Comparison of ENCODE assay signal across 3 fruit fly cellular contexts in genomic region chr3L:9836524-9837047, dm6.
A peak's percentile ranks its signal among the peaks of the same experiment; 100 is the strongest.
TF ChIP-seq lines count a peak whose summit lies in the region.

Gene I-2, minus strand, starts transcription at chr3L:9836805.

- peak; percentile 62 for TF ChIP-seq CTCF in whole organism, embryonic (GFP tag; optimal IDR thresholded peaks at IDR 0.05; lab: Kevin White, UChicago)

TF ChIP-seq in whole organism, adult, 20 proteins besides CTCF, POLR2A, EP300 and RAD21:
- TF ChIP-seq cnc (optimal IDR thresholded peaks at IDR 0.05; lab: Kevin White, UChicago): no peak
- TF ChIP-seq CG11617 (GFP tag; optimal IDR thresholded peaks at IDR 0.05; lab: Kevin White, UChicago): peak; percentile 36
- TF ChIP-seq CG7101 (tag; optimal IDR thresholded peaks at IDR 0.05; lab: Kevin White, UChicago): no peak
- TF ChIP-seq pad (GFP tag; optimal IDR thresholded peaks at IDR 0.05; lab: Kevin White, UChicago): no peak
- no peak for TF ChIP-seq Hr96 (GFP tag; optimal IDR thresholded peaks at IDR 0.05; lab: Kevin White, UChicago)
- TF ChIP-seq CG5204 (GFP tag; optimal IDR thresholded peaks at IDR 0.05; lab: Kevin White, UChicago): no peak

TF ChIP-seq in whole organism, embryonic, 481 proteins besides CTCF, POLR2A, EP300 and RAD21 (continues in another document):
- TF ChIP-seq Ptx1 (GFP tag; IDR thresholded peaks at IDR 0.05; lab: Robert Waterston, UW) (no peak), CG14965 (GFP tag; optimal IDR thresholded peaks at IDR 0.05; lab: Kevin White, UChicago; ENCODE audit: borderline replicate concordance) (no peak), Usf (GFP tag; optimal IDR thresholded peaks at IDR 0.05; lab: Kevin White, UChicago) (no peak), CG7987 (GFP tag; optimal IDR thresholded peaks at IDR 0.05; lab: Kevin White, UChicago) (no peak), wor (GFP tag; IDR thresholded peaks at IDR 0.05; lab: Robert Waterston, UW) (no peak), Awh (GFP tag; IDR thresholded peaks at IDR 0.05; lab: Robert Waterston, UW) (no peak), CG15601 (tag; optimal IDR thresholded peaks at IDR 0.05; lab: Kevin White, UChicago) (peak; percentile 44), NC2β (GFP tag; optimal IDR thresholded peaks at IDR 0.05; lab: Kevin White, UChicago) (peak; percentile 8), MESR4 (GFP tag; optimal IDR thresholded peaks at IDR 0.05; lab: Kevin White, UChicago) (peak; percentile 48), HLH4C (GFP tag; IDR thresholded peaks at IDR 0.05; lab: Robert Waterston, UW; ENCODE audit: partially characterized antibody) (peak; percentile 81), da (GFP tag; optimal IDR thresholded peaks at IDR 0.05; lab: Kevin White, UChicago) (no peak), CG18262 (tag; optimal IDR thresholded peaks at IDR 0.05; lab: Kevin White, UChicago) (no peak), TFAM (GFP tag; optimal IDR thresholded peaks at IDR 0.05; lab: Kevin White, UChicago) (no peak), gem (tag; optimal IDR thresholded peaks at IDR 0.05; lab: Kevin White, UChicago) (no peak), CG10209 (GFP tag; optimal IDR thresholded peaks at IDR 0.05; lab: Kevin White, UChicago) (no peak), CG9817 (tag; optimal IDR thresholded peaks at IDR 0.05; lab: Kevin White, UChicago) (no peak), CG11398 (GFP tag; optimal IDR thresholded peaks at IDR 0.05; lab: Kevin White, UChicago) (no peak), amos (GFP tag; IDR thresholded peaks at IDR 0.05; lab: Robert Waterston, UW; ENCODE audit: partially characterized antibody) (peak; percentile 85), CG34376 (GFP tag; optimal IDR thresholded peaks at IDR 0.05; lab: Kevin White, UChicago) (no peak), CG13287 (GFP tag; IDR thresholded peaks at IDR 0.05; lab: Robert Waterston, UW; ENCODE audit: partially characterized antibody) (peak; percentile 93), lilli (GFP tag; optimal IDR thresholded peaks at IDR 0.05; lab: Kevin White, UChicago) (peak; percentile 58), CG11456 (GFP tag; IDR thresholded peaks at IDR 0.05; lab: Robert Waterston, UW) (no peak), CG4404 (GFP tag; IDR thresholded peaks at IDR 0.05; lab: Robert Waterston, UW) (no peak), bigmax (GFP tag; optimal IDR thresholded peaks at IDR 0.05; lab: Kevin White, UChicago) (no peak), CG43689 (GFP tag; IDR thresholded peaks at IDR 0.05; lab: Robert Waterston, UW) (no peak), CG9797 (GFP tag; optimal IDR thresholded peaks at IDR 0.05; lab: Kevin White, UChicago) (peak; percentile 31), CG2199 (GFP tag; IDR thresholded peaks at IDR 0.05; lab: Robert Waterston, UW) (no peak), CG1024 (GFP tag; IDR thresholded peaks at IDR 0.05; lab: Robert Waterston, UW) (no peak), inv (GFP tag; IDR thresholded peaks at IDR 0.05; lab: Robert Waterston, UW; ENCODE audit: partially characterized antibody) (peak; percentile 63), CG10274 (GFP tag; optimal IDR thresholded peaks at IDR 0.05; lab: Kevin White, UChicago) (no peak), CG33213 (GFP tag; optimal IDR thresholded peaks at IDR 0.05; lab: Kevin White, UChicago) (no peak), bab2 (GFP tag; optimal IDR thresholded peaks at IDR 0.05; lab: Kevin White, UChicago) (no peak), slbo (GFP tag; IDR thresholded peaks at IDR 0.05; lab: Robert Waterston, UW) (peak; percentile 70), CG11696 (GFP tag; IDR thresholded peaks at IDR 0.05; lab: Robert Waterston, UW) (no peak), stc (GFP tag; IDR thresholded peaks at IDR 0.05; lab: Robert Waterston, UW) (no peak), CG11085 (GFP tag; IDR thresholded peaks at IDR 0.05; lab: Robert Waterston, UW) (no peak), pb (GFP tag; optimal IDR thresholded peaks at IDR 0.05; lab: Kevin White, UChicago) (no peak), CG31224 (GFP tag; IDR thresholded peaks at IDR 0.05; lab: Robert Waterston, UW) (no peak), repo (GFP tag; optimal IDR thresholded peaks at IDR 0.05; lab: Kevin White, UChicago) (no peak), Six4 (GFP tag; optimal IDR thresholded peaks at IDR 0.05; lab: Kevin White, UChicago) (no peak), CG12155 (GFP tag; optimal IDR thresholded peaks at IDR 0.05; lab: Kevin White, UChicago) (no peak), CG11504 (tag; optimal IDR thresholded peaks at IDR 0.05; lab: Kevin White, UChicago) (peak; percentile 45), CG30431 (GFP tag; optimal IDR thresholded peaks at IDR 0.05; lab: Kevin White, UChicago) (no peak), toy (GFP tag; IDR thresholded peaks at IDR 0.05; lab: Robert Waterston, UW) (no peak)

TF ChIP-seq in whole organism, prepupa, 60 proteins besides CTCF, POLR2A, EP300 and RAD21:
- TF ChIP-seq achi (GFP tag; optimal IDR thresholded peaks at IDR 0.05; lab: Kevin White, UChicago): no peak
- TF ChIP-seq CG3919 (GFP tag; optimal IDR thresholded peaks at IDR 0.05; lab: Kevin White, UChicago): peak; percentile 16
- peak; percentile 48 for TF ChIP-seq svp (GFP tag; lab: Kevin White, UChicago)
- no peak for TF ChIP-seq Sox15 (GFP tag; optimal IDR thresholded peaks at IDR 0.05; lab: Kevin White, UChicago)
- TF ChIP-seq Blimp-1 (GFP tag; optimal IDR thresholded peaks at IDR 0.05; lab: Kevin White, UChicago): no peak
- TF ChIP-seq CG15336 (GFP tag; IDR thresholded peaks at IDR 0.05; lab: Robert Waterston, UW): 0 out of 2 replicates have a peak, but pooled peaks have one; percentile 8
- TF ChIP-seq CG31627 (GFP tag; optimal IDR thresholded peaks at IDR 0.05; lab: Kevin White, UChicago): peak; percentile 2
- no peak for TF ChIP-seq fkh (GFP tag; optimal IDR thresholded peaks at IDR 0.05; lab: Kevin White, UChicago)
